Worm (Caenorhabditis elegans): ENCODE results near the gene R01H2.7.
A peak's percentile ranks its signal among the peaks of the same experiment; 100 is the strongest.

Gene R01H2.7

ce11 chrIII:6988060-6988459 is 57.5 kb downstream of the R01H2.7 start (continued):
- TF ChIP-seq isw-1 (GFP tag; IDR thresholded peaks at IDR 0.05) (no peak), hpl-2 (GFP tag; optimal IDR thresholded peaks at IDR 0.05) (no peak), lin-35 (GFP tag; optimal IDR thresholded peaks at IDR 0.05) (peak in 1 of 2 experiments; percentile 22), pax-3 (tag; optimal IDR thresholded peaks at IDR 0.05) (no peak), nhr-12 (tag; optimal IDR thresholded peaks at IDR 0.05) (no peak), fos-1 (tag; optimal IDR thresholded peaks at IDR 0.05) (no peak), C16A3.4 (tag; optimal IDR thresholded peaks at IDR 0.05) (peak; percentile 32), nhr-47 (tag; optimal IDR thresholded peaks at IDR 0.05) (peak; percentile 42), elt-2 (tag; optimal IDR thresholded peaks at IDR 0.05) (no peak), Y116A8C.19 (tag; optimal IDR thresholded peaks at IDR 0.05; ENCODE audit: borderline replicate concordance) (no peak), nhr-84 (tag; optimal IDR thresholded peaks at IDR 0.05) (no peak), lsy-2 (tag; optimal IDR thresholded peaks at IDR 0.05) (peak; percentile 63 to 89), lin-39 (tag; optimal IDR thresholded peaks at IDR 0.05) (peak; percentile 86), F16B12.6 (tag; optimal IDR thresholded peaks at IDR 0.05) (no peak), aha-1 (tag; optimal IDR thresholded peaks at IDR 0.05) (no peak), lin-14 (GFP tag; optimal IDR thresholded peaks at IDR 0.05) (peak; percentile 88), egl-27 (tag; optimal IDR thresholded peaks at IDR 0.05) (no peak), efl-3 (GFP tag; optimal IDR thresholded peaks at IDR 0.05) (no peak), swsn-7 (tag; optimal IDR thresholded peaks at IDR 0.05) (peak; percentile 43), ama-1 (optimal IDR thresholded peaks at IDR 0.05) (no peak), sptf-1 (tag; optimal IDR thresholded peaks at IDR 0.05) (no peak), pag-3 (tag; optimal IDR thresholded peaks at IDR 0.05; ENCODE audit: borderline replicate concordance, insufficient read depth) (no peak), zip-4 (GFP tag; optimal IDR thresholded peaks at IDR 0.05) (no peak), hlh-17 (GFP tag; optimal IDR thresholded peaks at IDR 0.05; ENCODE audit: borderline replicate concordance) (no peak), sox-4 (tag; optimal IDR thresholded peaks at IDR 0.05) (no peak), fkh-8 (tag; optimal IDR thresholded peaks at IDR 0.05) (no peak), nhr-28 (tag; optimal IDR thresholded peaks at IDR 0.05) (no peak), snpc-4 (tag; optimal IDR thresholded peaks at IDR 0.05) (no peak), nhr-85 (tag) (no peak), nhr-20 (tag; optimal IDR thresholded peaks at IDR 0.05) (peak; percentile 52), unc-30 (tag; optimal IDR thresholded peaks at IDR 0.05) (no peak), ceh-88 (GFP tag; IDR thresholded peaks at IDR 0.05) (no peak), aly-2 (tag; optimal IDR thresholded peaks at IDR 0.05) (no peak), nhr-11 (tag; optimal IDR thresholded peaks at IDR 0.05) (no peak), lir-3 (tag; optimal IDR thresholded peaks at IDR 0.05; ENCODE audit: poor library complexity) (no peak)

All from whole organism, L1 larva.